Worm (Caenorhabditis elegans) whole organism, early embryonic: ENCODE measurements around the gene asg-2.

Source experiments
- B0310.2 ChIP-seq: sonication (generic microtip); optimal IDR thresholded peaks from 2 replicates; lab custom pipeline; 2016; ENCODE audit warnings: mild to moderate bottlenecking, missing genetic modification characterization, missing compliant biosample characterization
- F13C5.2 ChIP-seq: sonication (generic microtip); optimal IDR thresholded peaks from 2 replicates; lab custom pipeline; 2017; ENCODE audit warnings: mild to moderate bottlenecking, missing genetic modification characterization, inconsistent platforms, missing compliant biosample characterization
- ama-1 ChIP-seq: fragments of 150-350 bp; optimal IDR thresholded peaks from 2 replicates; lab custom pipeline; 2014
- ceh-36 ChIP-seq: sonication (generic microtip); optimal IDR thresholded peaks from 2 replicates; lab custom pipeline; 2016; ENCODE audit warnings: missing genetic modification characterization, inconsistent platforms, missing compliant biosample characterization
- hmbx-1 ChIP-seq: sonication (generic microtip); optimal IDR thresholded peaks from 2 replicates; lab custom pipeline; 2016; ENCODE audit warnings: mild to moderate bottlenecking, missing genetic modification characterization, missing compliant biosample characterization
- sea-1 ChIP-seq: fragments of 200-800 bp; sonication (Bioruptor generic); conservative IDR thresholded peaks from 2 replicates; pipeline ENCODE4 v1.3.6; 2022; ENCODE audit warnings: missing genetic modification characterization, missing compliant biosample characterization
- tbx-11 ChIP-seq: fragments of 200-800 bp; sonication (Bioruptor generic); IDR thresholded peaks from 2 replicates; pipeline ENCODE4 v1.3.6; 2022; ENCODE audit warnings: missing genetic modification characterization, missing compliant biosample characterization
- tra-4 ChIP-seq: sonication (generic microtip); optimal IDR thresholded peaks from 2 replicates; lab custom pipeline; 2017; ENCODE audit warnings: missing genetic modification characterization, missing compliant biosample characterization

ce11 chrX:6801546-6801945, 39.5 kb upstream of the asg-2 start:
- TF ChIP-seq ama-1 (lab: Kevin White, UChicago) (no peak), sea-1 (no peak), tbx-11 (GFP tag; lab: Robert Waterston, UW) (no peak), tra-4 (tag; lab: Kevin White, UChicago) (no peak), B0310.2 (no peak), ceh-36 (tag; lab: Kevin White, UChicago) (no peak), F13C5.2 (no peak), hmbx-1 (tag; lab: Kevin White, UChicago) (no peak)
